Worm (Caenorhabditis elegans): ENCODE measurements around the gene srlf-2.

DNA sequence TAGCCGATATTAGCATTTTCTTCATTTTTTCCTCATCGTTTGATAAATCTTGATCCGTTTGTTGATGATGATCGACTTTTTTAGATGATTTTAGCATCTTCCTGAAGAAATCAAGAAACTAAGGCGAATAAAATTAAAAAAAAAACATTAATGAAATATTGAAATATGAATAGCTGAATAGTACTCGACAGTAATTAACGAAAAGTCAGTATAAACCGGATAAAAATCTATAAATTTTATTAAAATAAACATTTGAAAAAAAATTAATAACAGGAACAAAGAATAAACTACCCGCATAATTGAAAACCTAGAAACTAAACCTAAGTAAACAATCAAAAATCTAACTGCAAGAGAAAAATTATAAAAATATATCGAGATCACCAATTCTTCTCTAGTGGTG is 6.2 kb downstream of the srlf-2 start, which contains the start of gene C28C12.12:
- TF ChIP-seq mep-1 (tag; optimal IDR thresholded peaks at IDR 0.05) (no peak), unc-62 (GFP tag; optimal IDR thresholded peaks at IDR 0.05) (no peak), ceh-82 (tag; optimal IDR thresholded peaks at IDR 0.05) (no peak)

Data from whole organism, L1 larva.